Worm (Caenorhabditis elegans): ENCODE measurements around the gene C07A9.12.

Gene C07A9.12

ce11 chrIII:9727439-9727838 is at the start of gene C07A9.12:
Gene C07A9.12, minus strand, starts transcription at chrIII:9727539.
- no peak for TF ChIP-seq nhr-28 (tag; optimal IDR thresholded peaks at IDR 0.05)
- no peak for TF ChIP-seq ceh-82 (tag; optimal IDR thresholded peaks at IDR 0.05)

DNA sequence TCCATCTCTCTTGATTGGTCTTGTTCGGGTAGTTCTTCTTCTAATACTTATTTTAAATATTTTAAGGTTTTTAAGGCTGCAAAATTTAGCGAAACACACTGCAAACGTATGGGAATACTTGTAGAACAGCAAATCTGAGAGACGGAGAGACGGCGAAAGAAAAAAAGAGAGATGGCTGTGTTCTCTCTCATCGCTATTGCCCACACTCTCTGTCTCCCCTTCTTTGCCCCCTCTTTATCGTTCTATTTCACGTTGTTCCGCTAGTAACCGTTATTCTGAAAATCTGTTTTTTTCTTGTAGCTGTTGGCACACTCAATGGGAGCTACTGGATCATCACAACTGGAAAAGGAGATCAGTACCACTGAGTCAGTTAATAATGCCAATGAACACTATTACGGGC is 49.0 kb upstream of the C07A9.12 start, which contains the start of gene usp-46:
TSS of gene usp-46 (plus strand) at position 301 of the 400 bp plus-strand sequence.
- TF ChIP-seq hmg-11 (tag; optimal IDR thresholded peaks at IDR 0.05) = peak; percentile 43
- peak; percentile 20 for TF ChIP-seq elt-2 (tag; optimal IDR thresholded peaks at IDR 0.05)
- peak; percentile 29 for TF ChIP-seq nfya-1 (tag; optimal IDR thresholded peaks at IDR 0.05; ENCODE audit: insufficient read depth)
- TF ChIP-seq nhr-67 (tag; optimal IDR thresholded peaks at IDR 0.05) = no peak
- TF ChIP-seq lin-39 (tag; optimal IDR thresholded peaks at IDR 0.05) = peak; percentile 10
- TF ChIP-seq tbx-2 (tag; optimal IDR thresholded peaks at IDR 0.05) = no peak

- TF ChIP-seq pqm-1 (tag; optimal IDR thresholded peaks at IDR 0.05) = no peak
- peak; percentile 18 for TF ChIP-seq lin-15B (tag; optimal IDR thresholded peaks at IDR 0.05)
Observed at ce11 chrIII:9775916-9776315, 48.6 kb upstream of the C07A9.12 start.

- TF ChIP-seq nhr-11 (tag; optimal IDR thresholded peaks at IDR 0.05) (no peak), skn-1 (tag; optimal IDR thresholded peaks at IDR 0.05) (no peak), ceh-82 (tag; optimal IDR thresholded peaks at IDR 0.05) (no peak), nhr-77 (tag; optimal IDR thresholded peaks at IDR 0.05) (no peak), eor-1 (tag; optimal IDR thresholded peaks at IDR 0.05) (no peak), lsy-12 (tag; optimal IDR thresholded peaks at IDR 0.05) (no peak), ztf-4 (tag; optimal IDR thresholded peaks at IDR 0.05) (no peak), daf-12 (tag; optimal IDR thresholded peaks at IDR 0.05) (no peak), hmg-11 (tag; optimal IDR thresholded peaks at IDR 0.05) (no peak)
Observed at ce11 chrIII:9772394-9772793, 45.1 kb upstream of the C07A9.12 start.

DNA sequence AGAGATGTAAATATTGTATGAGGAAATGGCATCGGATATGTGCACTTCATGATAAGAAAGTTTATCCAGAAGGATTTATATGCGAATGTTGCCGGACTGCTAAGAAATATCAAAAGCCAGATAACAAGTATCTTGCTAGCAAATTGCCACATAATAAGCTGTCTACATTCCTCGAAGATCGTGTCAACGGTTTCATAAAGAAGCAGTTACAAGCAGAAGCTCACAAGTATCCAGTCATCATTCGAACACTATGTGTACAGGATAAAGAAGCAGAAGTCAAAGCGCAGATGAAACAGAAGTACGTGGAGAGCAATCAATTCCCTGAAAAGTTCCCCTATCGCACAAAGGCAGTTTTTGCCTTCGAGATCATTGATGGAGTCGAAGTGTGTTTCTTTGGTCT is 43.3 kb upstream of the C07A9.12 start:
- no peak for TF ChIP-seq pqm-1 (tag; optimal IDR thresholded peaks at IDR 0.05)
- TF ChIP-seq egl-5 (tag; optimal IDR thresholded peaks at IDR 0.05) = no peak
- TF ChIP-seq nhr-237 (tag; optimal IDR thresholded peaks at IDR 0.05) = no peak
- no peak for TF ChIP-seq ceh-82 (tag; optimal IDR thresholded peaks at IDR 0.05)
- TF ChIP-seq nhr-11 (tag; optimal IDR thresholded peaks at IDR 0.05) = no peak
- TF ChIP-seq egl-27 (tag; optimal IDR thresholded peaks at IDR 0.05) = no peak
- TF ChIP-seq aly-2 (tag; optimal IDR thresholded peaks at IDR 0.05) = no peak
- no peak for TF ChIP-seq pha-4 (tag; optimal IDR thresholded peaks at IDR 0.05)
- no peak for TF ChIP-seq nhr-76 (tag; optimal IDR thresholded peaks at IDR 0.05)
- no peak for TF ChIP-seq zag-1 (tag; optimal IDR thresholded peaks at IDR 0.05)
- TF ChIP-seq ZK546.5 (tag; optimal IDR thresholded peaks at IDR 0.05) = no peak
- TF ChIP-seq skn-1 (tag; optimal IDR thresholded peaks at IDR 0.05) = no peak
- no peak for TF ChIP-seq ztf-4 (tag; optimal IDR thresholded peaks at IDR 0.05)
- no peak for TF ChIP-seq elt-2 (tag; optimal IDR thresholded peaks at IDR 0.05)

ce11 chrIII:9768023-9768422 is 40.7 kb upstream of the C07A9.12 start:
- TF ChIP-seq nfya-1 (tag; optimal IDR thresholded peaks at IDR 0.05; ENCODE audit: insufficient read depth) (no peak), mdl-1 (tag; optimal IDR thresholded peaks at IDR 0.05) (no peak), ama-1 (optimal IDR thresholded peaks at IDR 0.05) (no peak), ceh-82 (tag; optimal IDR thresholded peaks at IDR 0.05) (no peak), nhr-12 (tag; optimal IDR thresholded peaks at IDR 0.05) (no peak), lin-39 (tag; optimal IDR thresholded peaks at IDR 0.05) (no peak), ceh-16 (tag; optimal IDR thresholded peaks at IDR 0.05) (no peak), pha-4 (tag; optimal IDR thresholded peaks at IDR 0.05) (no peak), nhr-43 (tag; optimal IDR thresholded peaks at IDR 0.05; ENCODE audit: poor library complexity, severe bottlenecking) (no peak), pqm-1 (tag; optimal IDR thresholded peaks at IDR 0.05) (no peak), nhr-23 (tag; optimal IDR thresholded peaks at IDR 0.05) (no peak), unc-39 (tag; optimal IDR thresholded peaks at IDR 0.05) (no peak), hmg-11 (tag; optimal IDR thresholded peaks at IDR 0.05) (no peak), R02D3.7 (tag; optimal IDR thresholded peaks at IDR 0.05) (no peak), nhr-237 (tag; optimal IDR thresholded peaks at IDR 0.05) (no peak), elt-1 (tag; optimal IDR thresholded peaks at IDR 0.05) (no peak), elt-2 (tag; optimal IDR thresholded peaks at IDR 0.05) (no peak), skn-1 (tag; optimal IDR thresholded peaks at IDR 0.05) (no peak), tbx-2 (tag; optimal IDR thresholded peaks at IDR 0.05) (no peak)

Data from whole organism, L3 larva.